Worm (Caenorhabditis elegans) whole organism, mixed stage, embryonic: ENCODE results near the gene srlf-21.
"Not testable (repeated sequence)": the region's sequence is repeated elsewhere in the genome, so short reads cannot be mapped to it uniquely, and the experiment has no call there.

ENCODE experiments used
- ces-1 ChIP-seq: fragments of 150-350 bp; optimal IDR thresholded peaks from 2 replicates; lab custom pipeline; 2014; ENCODE audit warnings: missing biosample characterization, missing genetic modification reagents, missing genetic modification characterization
- elt-3 ChIP-seq: fragments of 150-350 bp; optimal IDR thresholded peaks from 2 replicates; lab custom pipeline; 2014; ENCODE audit warnings: missing biosample characterization, missing genetic modification characterization
- lsy-2 ChIP-seq: fragments of 150-350 bp; optimal IDR thresholded peaks from 2 replicates; lab custom pipeline; 2014; ENCODE audit warnings: missing biosample characterization, missing genetic modification characterization
- mep-1 ChIP-seq: fragments of 150-350 bp; optimal IDR thresholded peaks from 2 replicates; lab custom pipeline; 2017; ENCODE audit warnings: missing biosample characterization, missing genetic modification reagents, missing genetic modification characterization, inconsistent platforms
- nhr-12 ChIP-seq: fragments of 150-350 bp; optimal IDR thresholded peaks from 2 replicates; lab custom pipeline; 2014; ENCODE audit warnings: missing biosample characterization, missing genetic modification characterization
- nhr-237 ChIP-seq: fragments of 150-350 bp; optimal IDR thresholded peaks from 2 replicates; lab custom pipeline; 2014; ENCODE audit warnings: missing biosample characterization, missing genetic modification characterization
- nhr-28 ChIP-seq: fragments of 150-350 bp; optimal IDR thresholded peaks from 2 replicates; lab custom pipeline; 2014; ENCODE audit warnings: missing biosample characterization, missing genetic modification characterization
- nhr-76 ChIP-seq: sonication (generic microtip); optimal IDR thresholded peaks from 2 replicates; lab custom pipeline; 2017; ENCODE audit warnings: missing biosample characterization, missing genetic modification characterization
- snpc-4 ChIP-seq: fragments of 150-350 bp; optimal IDR thresholded peaks from 2 replicates; lab custom pipeline; 2014; ENCODE audit warnings: missing biosample characterization, missing genetic modification characterization
- unc-39 ChIP-seq: fragments of 150-350 bp; optimal IDR thresholded peaks from 2 replicates; lab custom pipeline; 2014; ENCODE audit warnings: missing biosample characterization, missing genetic modification characterization

- not testable (repeated sequence) for TF ChIP-seq unc-39 (tag; lab: Kevin White, UChicago); elt-3 (tag; lab: Kevin White, UChicago); lsy-2 (tag; lab: Kevin White, UChicago); nhr-28; ces-1 (GFP tag; lab: Kevin White, UChicago); nhr-76 (tag; lab: Kevin White, UChicago); nhr-237 (tag; lab: Kevin White, UChicago); mep-1 (tag; lab: Kevin White, UChicago); nhr-12; snpc-4 (tag; lab: Kevin White, UChicago)
These were observed 512 bp upstream of the srlf-21 start, which contains the start of gene srlf-22 for ce11 chrV:890835-891234.
